Fruit fly (Drosophila melanogaster) Kc167 (cell line): Measurements from ENCODE around the gene CG6503.

Experiments used
- Myc ChIP-seq: fragments of >200 bp; optimal IDR thresholded peaks from 2 replicates; lab custom pipeline; 2017; ENCODE audit warnings: missing external identifiers
- Sin3A ChIP-seq: fragments of >200 bp; optimal IDR thresholded peaks from 2 replicates; lab custom pipeline; 2018; ENCODE audit warnings: missing external identifiers
- h ChIP-seq: fragments of >200 bp; optimal IDR thresholded peaks from 3 replicates; lab custom pipeline; 2018; ENCODE audit warnings: missing external identifiers
- insv ChIP-seq: fragments of >200 bp; optimal IDR thresholded peaks from 3 replicates; lab custom pipeline; 2018; ENCODE audit warnings: missing external identifiers
- psq ChIP-seq: fragments of >200 bp; optimal IDR thresholded peaks from 2 replicates; lab custom pipeline; 2017; ENCODE audit warnings: missing external identifiers
- ttk ChIP-seq: sonication (Bioruptor generic); optimal IDR thresholded peaks from 2 replicates; lab custom pipeline; 2017; ENCODE audit warnings: missing external identifiers

Gene CG6503

dm6 chr3R:26429619-26430018 lies 4.7 kb upstream of the CG6503 start:
- no peak for TF ChIP-seq Myc (lab: Kevin White, UChicago)
- no peak for TF ChIP-seq psq (lab: Kevin White, UChicago)
- no peak for TF ChIP-seq insv (lab: Kevin White, UChicago)
- TF ChIP-seq ttk (lab: Kevin White, UChicago): no peak
- TF ChIP-seq h (lab: Kevin White, UChicago): no peak
- TF ChIP-seq Sin3A: no peak

dm6 chr3R:26428220-26428619 lies 3.3 kb upstream of the CG6503 start:
- no peak for TF ChIP-seq Sin3A
- no peak for TF ChIP-seq psq (lab: Kevin White, UChicago)
- TF ChIP-seq h (lab: Kevin White, UChicago): no peak
- TF ChIP-seq ttk (lab: Kevin White, UChicago): no peak
- TF ChIP-seq insv (lab: Kevin White, UChicago): no peak
- TF ChIP-seq Myc (lab: Kevin White, UChicago): no peak

dm6 chr3R:26425681-26426080 lies 776 bp upstream of the CG6503 start, which contains the start of gene CG34291:
Gene CG34291, minus strand, starts transcription at chr3R:26425781.
- no peak for TF ChIP-seq ttk (lab: Kevin White, UChicago)
- no peak for TF ChIP-seq psq (lab: Kevin White, UChicago)
- TF ChIP-seq Myc (lab: Kevin White, UChicago): no peak
- TF ChIP-seq h (lab: Kevin White, UChicago): no peak
- no peak for TF ChIP-seq Sin3A
- no peak for TF ChIP-seq insv (lab: Kevin White, UChicago)

- TF ChIP-seq psq (lab: Kevin White, UChicago) (no peak), h (lab: Kevin White, UChicago) (no peak), Sin3A (no peak), Myc (lab: Kevin White, UChicago) (no peak), ttk (lab: Kevin White, UChicago) (no peak), insv (lab: Kevin White, UChicago) (no peak)
Measured at dm6 chr3R:26413788-26414187, 11.1 kb downstream of the CG6503 start, which contains the start of gene Ald2. Gene Ald2, plus strand, starts transcription at chr3R:26414088.

dm6 chr3R:26409780-26410179 lies 15.1 kb downstream of the CG6503 start:
- TF ChIP-seq ttk (lab: Kevin White, UChicago) (no peak), psq (lab: Kevin White, UChicago) (no peak), Sin3A (no peak), Myc (lab: Kevin White, UChicago) (no peak), insv (lab: Kevin White, UChicago) (no peak), h (lab: Kevin White, UChicago) (no peak)

dm6 chr3R:26403556-26403955 lies 21.3 kb downstream of the CG6503 start, which contains the start of gene ppk15:
Gene ppk15, minus strand, starts transcription at chr3R:26403656.
- TF ChIP-seq Myc (lab: Kevin White, UChicago) (no peak), insv (lab: Kevin White, UChicago) (no peak), psq (lab: Kevin White, UChicago) (no peak), ttk (lab: Kevin White, UChicago) (no peak), Sin3A (no peak), h (lab: Kevin White, UChicago) (no peak)
